Worm (Caenorhabditis elegans) whole organism, early embryonic: Measurements from ENCODE around the gene math-13.

Experiments used
- B0310.2 ChIP-seq: sonication (generic microtip); optimal IDR thresholded peaks from 2 replicates; lab custom pipeline; 2016; ENCODE audit warnings: mild to moderate bottlenecking, missing genetic modification characterization, missing compliant biosample characterization
- aly-1 ChIP-seq: sonication (generic microtip); optimal IDR thresholded peaks from 2 replicates; lab custom pipeline; 2016; ENCODE audit warnings: missing genetic modification characterization, missing compliant biosample characterization
- ama-1 ChIP-seq: fragments of 150-350 bp; optimal IDR thresholded peaks from 2 replicates; lab custom pipeline; 2014
- flt-1 ChIP-seq: fragments of 200-800 bp; sonication (Bioruptor generic); IDR thresholded peaks from 2 replicates; pipeline ENCODE4 v1.3.6; 2022; ENCODE audit warnings: missing genetic modification characterization, missing compliant biosample characterization
- hmg-4 ChIP-seq: fragments of 200-800 bp; sonication (Bioruptor generic); optimal IDR thresholded peaks from 2 replicates; lab custom pipeline; 2018; ENCODE audit warnings: mild to moderate bottlenecking, missing genetic modification characterization, missing compliant biosample characterization
- hnd-1 ChIP-seq: sonication (generic microtip); optimal IDR thresholded peaks from 2 replicates; lab custom pipeline; 2016; ENCODE audit warnings: missing genetic modification characterization, missing compliant biosample characterization
- scrt-1 ChIP-seq: fragments of 200-800 bp; sonication (Bioruptor generic); IDR thresholded peaks from 2 replicates; pipeline ENCODE4 v1.3.6; 2022; ENCODE audit warnings: missing genetic modification characterization, missing compliant biosample characterization

ce11 chrII:1882705-1883104 is 6.9 kb downstream of the math-13 start, which contains the start of gene math-5:
- TF ChIP-seq hmg-4 (GFP tag; lab: Kevin White, UChicago) (no peak), ama-1 (lab: Kevin White, UChicago) (no peak), scrt-1 (GFP tag; lab: Robert Waterston, UW) (no peak), flt-1 (GFP tag; lab: Robert Waterston, UW) (no peak), aly-1 (no peak), B0310.2 (no peak), hnd-1 (tag; lab: Kevin White, UChicago) (no peak)
